Worm (Caenorhabditis elegans) whole organism, young adult: ENCODE results near the gene air-1.

Experiments
- C06A6.2 ChIP-seq: fragments of 200-800 bp; sonication (Bioruptor generic); conservative IDR thresholded peaks from 2 replicates; pipeline ENCODE4 v1.3.6; 2022; ENCODE audit warnings: missing genetic modification characterization, missing compliant biosample characterization
- hlh-12 ChIP-seq: sonication (generic microtip); optimal IDR thresholded peaks from 2 replicates; lab custom pipeline; 2016; ENCODE audit warnings: missing genetic modification characterization, missing compliant biosample characterization

DNA sequence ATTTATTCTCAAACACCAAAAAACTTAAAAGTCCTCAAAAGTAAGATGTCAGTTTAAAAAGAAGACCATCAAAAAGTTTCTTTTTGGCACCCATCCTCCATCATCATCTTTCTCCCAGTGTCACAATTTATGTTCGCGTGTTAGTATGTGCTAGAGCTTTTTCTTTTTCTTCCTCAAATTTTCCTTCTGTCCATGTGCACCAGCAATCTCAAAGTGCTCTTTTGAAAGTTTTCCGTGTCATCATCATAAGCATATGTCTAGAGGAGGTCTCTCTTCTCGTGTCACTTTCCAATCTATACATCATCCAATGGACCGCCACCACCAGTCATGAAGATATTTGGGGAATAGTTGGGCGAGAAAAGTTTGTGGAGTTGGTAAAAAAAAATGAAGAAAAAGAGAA, 29.8 kb downstream of the air-1 start:
- TF ChIP-seq C06A6.2 (GFP tag; lab: Robert Waterston, UW), result no peak
- TF ChIP-seq hlh-12 (tag; lab: Kevin White, UChicago), result no peak
